Worm (Caenorhabditis elegans) whole organism, young adult: ENCODE results near the gene F02E11.7.

Source experiments
- D2030.7 ChIP-seq: fragments of 200-800 bp; sonication (Bioruptor generic); IDR thresholded peaks from 2 replicates; pipeline ENCODE4 v1.3.6; 2022; ENCODE audit warnings: missing genetic modification reagents, missing genetic modification characterization, missing compliant biosample characterization
- F22D6.2 ChIP-seq: sonication (generic microtip); optimal IDR thresholded peaks from 2 replicates; lab custom pipeline; 2016; ENCODE audit warnings: mild to moderate bottlenecking, missing genetic modification characterization, missing compliant biosample characterization
- F23B12.7 ChIP-seq: sonication (generic microtip); optimal IDR thresholded peaks from 2 replicates; lab custom pipeline; 2017; ENCODE audit warnings: missing genetic modification characterization, mild to moderate bottlenecking, missing compliant biosample characterization, antibody characterized with exemption, moderate library complexity; ENCODE audit not compliant: insufficient read depth
- F52B5.7 ChIP-seq: sonication (generic microtip); optimal IDR thresholded peaks from 2 replicates; lab custom pipeline; 2016; ENCODE audit warnings: mild to moderate bottlenecking, missing genetic modification characterization, missing compliant biosample characterization
- F55B11.4 ChIP-seq: sonication (generic microtip); optimal IDR thresholded peaks from 2 replicates; lab custom pipeline; 2016; ENCODE audit warnings: missing compliant biosample characterization, missing genetic modification characterization, borderline replicate concordance; ENCODE audit not compliant: insufficient read depth
- Y95B8A.8 ChIP-seq: fragments of 200-800 bp; sonication (Bioruptor generic); IDR thresholded peaks from 2 replicates; pipeline ENCODE4 v1.3.6; 2022; ENCODE audit warnings: missing genetic modification reagents, missing genetic modification characterization, missing compliant biosample characterization
- ama-1 ChIP-seq, 3 experiments: fragments of 150-350 bp in 1 of 3; sonication (generic microtip) in 2 of 3; optimal IDR thresholded peaks; 2 replicates each; lab custom pipeline; 2014 to 2018; ENCODE audit warnings: missing biosample characterization in 2 of 3, missing genetic modification characterization in 2 of 3, missing genetic modification reagents in 2 of 3
- atf-7 ChIP-seq: sonication (generic microtip); optimal IDR thresholded peaks from 2 replicates; lab custom pipeline; 2017; ENCODE audit warnings: mild to moderate bottlenecking, missing genetic modification characterization, missing compliant biosample characterization
- attf-3 ChIP-seq: fragments of 200-800 bp; sonication (Bioruptor generic); conservative IDR thresholded peaks from 2 replicates; pipeline ENCODE4 v1.3.6; 2022; ENCODE audit warnings: missing genetic modification reagents, missing genetic modification characterization, missing compliant biosample characterization
- ccch-3 ChIP-seq: fragments of 200-800 bp; sonication (Bioruptor generic); optimal IDR thresholded peaks from 2 replicates; lab custom pipeline; 2018; ENCODE audit warnings: mild to moderate bottlenecking, missing genetic modification characterization, missing compliant biosample characterization
- cebp-1 ChIP-seq, 2 experiments: fragments of 200-800 bp in 1 of 2; sonication (Bioruptor generic) in 1 of 2; sonication (generic microtip) in 1 of 2; IDR thresholded peaks in 1 of 2; optimal IDR thresholded peaks in 1 of 2; 2 replicates each; pipeline versions ENCODE4 v1.3.6 to Lab custom; 2017 to 2022; ENCODE audit warnings: missing compliant biosample characterization in 2 of 2, missing genetic modification characterization in 2 of 2, mild to moderate bottlenecking in 1 of 2, missing genetic modification reagents in 1 of 2, moderate library complexity in 1 of 2
- ceh-58 ChIP-seq: fragments of 200-800 bp; sonication (Bioruptor generic); IDR thresholded peaks from 2 replicates; pipeline ENCODE4 v1.3.6; 2022; ENCODE audit warnings: missing genetic modification characterization, missing compliant biosample characterization
- ceh-91 ChIP-seq: fragments of 200-800 bp; sonication (Bioruptor generic); IDR thresholded peaks from 2 replicates; pipeline ENCODE4 v1.3.6; 2022; ENCODE audit warnings: missing genetic modification reagents, missing genetic modification characterization, missing compliant biosample characterization
- dox-1 ChIP-seq: fragments of 200-800 bp; sonication (Bioruptor generic); IDR thresholded peaks from 2 replicates; pipeline ENCODE4 v1.3.6; 2022; ENCODE audit warnings: missing genetic modification reagents, missing genetic modification characterization, missing compliant biosample characterization
- efl-1 ChIP-seq: fragments of 150-350 bp; optimal IDR thresholded peaks from 2 replicates; lab custom pipeline; 2014; ENCODE audit warnings: missing biosample characterization, missing genetic modification reagents, missing genetic modification characterization
- egl-18 ChIP-seq: fragments of 200-800 bp; sonication (Bioruptor generic); IDR thresholded peaks from 2 replicates; pipeline ENCODE4 v1.3.6; 2022; ENCODE audit warnings: missing genetic modification reagents, missing genetic modification characterization, missing compliant biosample characterization
- egrh-3 ChIP-seq: fragments of 200-800 bp; sonication (Bioruptor generic); IDR thresholded peaks from 2 replicates; pipeline ENCODE4 v1.3.6; 2022; ENCODE audit warnings: missing genetic modification reagents, missing genetic modification characterization, missing compliant biosample characterization
- gei-17 ChIP-seq: fragments of 200-800 bp; sonication (Bioruptor generic); optimal IDR thresholded peaks from 2 replicates; lab custom pipeline; 2018; ENCODE audit warnings: mild to moderate bottlenecking, missing genetic modification characterization, missing compliant biosample characterization
- hlh-26 ChIP-seq: fragments of 200-800 bp; sonication (Bioruptor generic); conservative IDR thresholded peaks from 2 replicates; pipeline ENCODE4 v1.3.6; 2022; ENCODE audit warnings: missing genetic modification reagents, missing genetic modification characterization, missing compliant biosample characterization
- let-526 ChIP-seq: fragments of 200-800 bp; sonication (Bioruptor generic); IDR thresholded peaks from 2 replicates; pipeline ENCODE4 v1.3.6; 2022; ENCODE audit warnings: missing genetic modification reagents, missing genetic modification characterization, missing compliant biosample characterization
- lir-1 ChIP-seq: fragments of 200-800 bp; sonication (Bioruptor generic); conservative IDR thresholded peaks from 2 replicates; pipeline ENCODE4 v1.3.6; 2022; ENCODE audit warnings: missing genetic modification reagents, missing genetic modification characterization, missing compliant biosample characterization
- mel-28 ChIP-seq: sonication (generic microtip); optimal IDR thresholded peaks from 2 replicates; lab custom pipeline; 2016; ENCODE audit warnings: borderline replicate concordance, mild to moderate bottlenecking, missing genetic modification characterization, missing compliant biosample characterization
- mes-4 ChIP-seq: sonication (generic microtip); optimal IDR thresholded peaks from 2 replicates; lab custom pipeline; 2016; ENCODE audit warnings: missing genotype, missing genetic modification characterization, missing compliant biosample characterization
- mxl-1 ChIP-seq: sonication (generic microtip); optimal IDR thresholded peaks from 2 replicates; lab custom pipeline; 2016; ENCODE audit warnings: missing genetic modification characterization, missing compliant biosample characterization
- nfya-1 ChIP-seq: sonication (generic microtip); optimal IDR thresholded peaks from 2 replicates; lab custom pipeline; 2017; ENCODE audit warnings: antibody characterized with exemption, missing compliant biosample characterization, missing genetic modification characterization, borderline replicate concordance; ENCODE audit not compliant: insufficient read depth
- rcor-1 ChIP-seq: fragments of 200-800 bp; sonication (Bioruptor generic); IDR thresholded peaks from 2 replicates; pipeline ENCODE4 v1.3.6; 2022; ENCODE audit warnings: missing genetic modification reagents, missing genetic modification characterization, missing compliant biosample characterization
- rec-8 ChIP-seq, 2 experiments: sonication (generic microtip); optimal IDR thresholded peaks; 2 replicates each; lab custom pipeline; 2016; ENCODE audit warnings: mild to moderate bottlenecking in 2 of 2, missing genetic modification characterization in 2 of 2, missing genetic modification reagents in 2 of 2, missing genotype in 2 of 2, missing biosample characterization in 1 of 2, missing compliant biosample characterization in 1 of 2, moderate library complexity in 1 of 2
- sdz-38 ChIP-seq: sonication (generic microtip); optimal IDR thresholded peaks from 2 replicates; lab custom pipeline; 2016; ENCODE audit warnings: missing genotype, missing genetic modification characterization, missing compliant biosample characterization
- snpc-3.4 ChIP-seq: sonication (generic microtip); optimal IDR thresholded peaks from 2 replicates; lab custom pipeline; 2017; ENCODE audit warnings: missing genetic modification characterization, mild to moderate bottlenecking, missing compliant biosample characterization, antibody characterized with exemption, moderate library complexity, missing genotype, missing genetic modification reagents
- tbp1 ChIP-seq: fragments of 200-800 bp; sonication (Bioruptor generic); optimal IDR thresholded peaks from 2 replicates; lab custom pipeline; 2018; ENCODE audit warnings: mild to moderate bottlenecking, missing genetic modification characterization, missing compliant biosample characterization
- tbx-9 ChIP-seq: sonication (generic microtip); optimal IDR thresholded peaks from 2 replicates; lab custom pipeline; 2016; ENCODE audit warnings: borderline replicate concordance, missing genetic modification characterization, inconsistent platforms, missing compliant biosample characterization
- unc-130 ChIP-seq: sonication (generic microtip); optimal IDR thresholded peaks from 2 replicates; lab custom pipeline; 2016; ENCODE audit warnings: missing genetic modification reagents, missing genetic modification characterization, missing compliant biosample characterization
- xnd-1 ChIP-seq: sonication (generic microtip); optimal IDR thresholded peaks from 2 replicates; lab custom pipeline; 2016; ENCODE audit warnings: missing genotype, missing genetic modification reagents, missing genetic modification characterization, missing compliant biosample characterization
- zim-3 ChIP-seq: sonication (generic microtip); optimal IDR thresholded peaks from 2 replicates; lab custom pipeline; 2017; ENCODE audit warnings: mild to moderate bottlenecking, missing genetic modification characterization, moderate library complexity, missing compliant biosample characterization
- ztf-22 ChIP-seq: fragments of 200-800 bp; sonication (Bioruptor generic); optimal IDR thresholded peaks from 2 replicates; lab custom pipeline; 2018; ENCODE audit warnings: mild to moderate bottlenecking, missing genetic modification characterization, moderate library complexity, missing compliant biosample characterization
- ztf-25 ChIP-seq: fragments of 200-800 bp; sonication (Bioruptor generic); IDR thresholded peaks from 2 replicates; pipeline ENCODE4 v1.3.6; 2022; ENCODE audit warnings: missing genetic modification reagents, missing genetic modification characterization, missing compliant biosample characterization
- ztf-28 ChIP-seq: fragments of 200-800 bp; sonication (Bioruptor generic); IDR thresholded peaks from 2 replicates; pipeline ENCODE4 v1.3.6; 2022; ENCODE audit warnings: missing genetic modification reagents, missing genetic modification characterization, missing compliant biosample characterization
- ztf-3 ChIP-seq: fragments of 200-800 bp; sonication (Bioruptor generic); optimal IDR thresholded peaks from 2 replicates; lab custom pipeline; 2018; ENCODE audit warnings: mild to moderate bottlenecking, missing genetic modification characterization, missing compliant biosample characterization

Gene F02E11.7

ce11 chrII:3278634-3279033, 11.2 kb downstream of the F02E11.7 start, which contains the start of gene wht-4:
Gene wht-4, plus strand, starts transcription at chrII:3278934.
- TF ChIP-seq rec-8 (tag; optimal IDR thresholded peaks at IDR 0.05; lab: Kevin White, UChicago) = no peak
- TF ChIP-seq mel-28 (tag; lab: Kevin White, UChicago) = no peak
- TF ChIP-seq xnd-1 (tag; lab: Kevin White, UChicago) = no peak
- TF ChIP-seq atf-7 (tag; lab: Kevin White, UChicago) = no peak
- no peak for TF ChIP-seq egl-18 (GFP tag; lab: Robert Waterston, UW)
- no peak for TF ChIP-seq zim-3 (tag; lab: Kevin White, UChicago)
- TF ChIP-seq mes-4 (tag; lab: Kevin White, UChicago) = no peak
- no peak for TF ChIP-seq lir-1 (GFP tag; lab: Robert Waterston, UW)
- TF ChIP-seq unc-130 (GFP tag; lab: Kevin White, UChicago) = no peak
- TF ChIP-seq ama-1 (optimal IDR thresholded peaks at IDR 0.05; lab: Kevin White, UChicago) = no peak
- no peak for TF ChIP-seq ama-1 (GFP tag; optimal IDR thresholded peaks at IDR 0.05; lab: Kevin White, UChicago)
- TF ChIP-seq mxl-1 (tag; lab: Kevin White, UChicago) = no peak
- TF ChIP-seq attf-3 (GFP tag; lab: Robert Waterston, UW) = no peak
- no peak for TF ChIP-seq ztf-25
- TF ChIP-seq ceh-91 (GFP tag; lab: Robert Waterston, UW) = no peak
- no peak for TF ChIP-seq let-526 (GFP tag; lab: Robert Waterston, UW)

- TF ChIP-seq dox-1 (GFP tag; lab: Robert Waterston, UW) (no peak), F55B11.4 (tag; lab: Kevin White, UChicago) (no peak), hlh-26 (GFP tag; lab: Robert Waterston, UW) (no peak), ztf-22 (no peak), ceh-58 (GFP tag; lab: Robert Waterston, UW) (no peak), F23B12.7 (tag; lab: Kevin White, UChicago) (no peak), D2030.7 (GFP tag; lab: Robert Waterston, UW) (no peak), F52B5.7 (tag; lab: Kevin White, UChicago) (no peak), ccch-3 (GFP tag; lab: Kevin White, UChicago) (no peak), tbp1 (no peak)
Measured at ce11 chrII:3282353-3282752, 14.9 kb downstream of the F02E11.7 start, which contains the start of gene nep-13. Gene nep-13, plus strand, starts transcription at chrII:3282653.

- TF ChIP-seq egrh-3 (GFP tag; lab: Robert Waterston, UW) = no peak
- no peak for TF ChIP-seq nfya-1
- TF ChIP-seq ztf-28 (GFP tag; lab: Robert Waterston, UW) = no peak
- no peak for TF ChIP-seq rcor-1 (GFP tag; lab: Robert Waterston, UW)
- no peak for TF ChIP-seq snpc-3.4 (tag; lab: Kevin White, UChicago)
- no peak for TF ChIP-seq tbx-9 (tag; lab: Kevin White, UChicago)
- TF ChIP-seq efl-1 = no peak
- TF ChIP-seq ceh-58 (GFP tag; lab: Robert Waterston, UW) = no peak
Measured at ce11 chrII:3284558-3284957, 17.1 kb downstream of the F02E11.7 start, which contains the start of gene scl-15. Gene scl-15, minus strand, starts transcription at chrII:3284658.

- TF ChIP-seq gei-17 (GFP tag; lab: Kevin White, UChicago) (no peak), Y95B8A.8 (GFP tag; lab: Robert Waterston, UW) (no peak), sdz-38 (tag; lab: Kevin White, UChicago) (no peak), ztf-3 (GFP tag; lab: Kevin White, UChicago) (no peak), F22D6.2 (tag; lab: Kevin White, UChicago) (no peak), ztf-28 (GFP tag; lab: Robert Waterston, UW) (no peak), hlh-26 (GFP tag; lab: Robert Waterston, UW) (no peak), rcor-1 (GFP tag; lab: Robert Waterston, UW) (no peak), cebp-1 (GFP tag; IDR thresholded peaks at IDR 0.05; lab: Robert Waterston, UW) (no peak), cebp-1 (tag; optimal IDR thresholded peaks at IDR 0.05; lab: Kevin White, UChicago) (no peak), D2030.7 (GFP tag; lab: Robert Waterston, UW) (no peak)
Measured at ce11 chrII:3287073-3287472, 19.6 kb downstream of the F02E11.7 start, which contains the start of gene sri-63. Gene sri-63, plus strand, starts transcription at chrII:3287373.
